Worm (Caenorhabditis elegans): ENCODE measurements around the gene C14E2.7.

Gene C14E2.7

ce11 chrX:1796067-1796466 lies 20.1 kb upstream of the C14E2.7 start:
- no peak for TF ChIP-seq Y55F3AM.14 (GFP tag; optimal IDR thresholded peaks at IDR 0.05)
- no peak for TF ChIP-seq snpc-4 (tag; optimal IDR thresholded peaks at IDR 0.05)
- TF ChIP-seq sma-3 (GFP tag; optimal IDR thresholded peaks at IDR 0.05) = no peak
- no peak for TF ChIP-seq nhr-10 (tag; optimal IDR thresholded peaks at IDR 0.05)
- TF ChIP-seq ztf-1 (GFP tag; conservative IDR thresholded peaks at IDR 0.05) = no peak
- no peak for TF ChIP-seq nhr-6 (tag; optimal IDR thresholded peaks at IDR 0.05)
- TF ChIP-seq egl-27 (tag; optimal IDR thresholded peaks at IDR 0.05) = no peak
- TF ChIP-seq alr-1 (tag; optimal IDR thresholded peaks at IDR 0.05) = no peak
- TF ChIP-seq mdl-1 (tag; optimal IDR thresholded peaks at IDR 0.05) = no peak
- TF ChIP-seq crh-2 (tag; optimal IDR thresholded peaks at IDR 0.05) = no peak
- no peak for TF ChIP-seq blmp-1 (tag; optimal IDR thresholded peaks at IDR 0.05; ENCODE audit: insufficient read depth)
- TF ChIP-seq nhr-21 (tag; optimal IDR thresholded peaks at IDR 0.05) = no peak

DNA sequence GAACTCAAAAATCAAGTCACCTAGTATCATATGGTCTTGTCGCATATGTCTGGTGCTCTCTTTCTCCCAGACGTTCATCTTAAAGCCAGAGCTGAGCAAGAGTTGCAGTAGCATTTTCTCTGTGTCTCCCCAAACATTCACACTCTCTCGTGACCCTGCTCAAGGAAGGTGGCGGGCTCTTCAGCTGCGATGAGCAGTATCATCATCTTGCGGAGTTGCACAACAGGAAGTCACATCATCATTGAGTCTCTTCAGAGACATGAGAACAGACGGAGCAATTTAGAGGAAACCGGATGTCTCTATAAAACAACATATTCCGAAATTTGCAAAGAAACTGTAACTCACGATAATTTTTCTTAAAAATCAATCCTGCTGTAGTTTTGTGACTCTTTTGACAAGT lies 17.7 kb upstream of the C14E2.7 start:
- TF ChIP-seq nhr-10 (tag; optimal IDR thresholded peaks at IDR 0.05) (no peak), mbf-1 (tag; optimal IDR thresholded peaks at IDR 0.05) (no peak), ceh-16 (tag; optimal IDR thresholded peaks at IDR 0.05) (no peak), Y55F3AM.14 (GFP tag; optimal IDR thresholded peaks at IDR 0.05) (no peak), R02D3.7 (tag; optimal IDR thresholded peaks at IDR 0.05) (no peak), F13H6.1 (tag; optimal IDR thresholded peaks at IDR 0.05) (no peak), nhr-12 (tag; optimal IDR thresholded peaks at IDR 0.05) (no peak), nhr-21 (tag; optimal IDR thresholded peaks at IDR 0.05) (no peak), nhr-6 (tag; optimal IDR thresholded peaks at IDR 0.05) (no peak), ztf-1 (GFP tag; conservative IDR thresholded peaks at IDR 0.05) (no peak), ceh-82 (tag; optimal IDR thresholded peaks at IDR 0.05) (no peak), mab-5 (tag; optimal IDR thresholded peaks at IDR 0.05) (no peak), C34F6.9 (tag; optimal IDR thresholded peaks at IDR 0.05) (no peak), elt-1 (tag; optimal IDR thresholded peaks at IDR 0.05) (no peak), elt-3 (tag; optimal IDR thresholded peaks at IDR 0.05) (no peak), zag-1 (tag; optimal IDR thresholded peaks at IDR 0.05) (no peak), nhr-11 (tag; optimal IDR thresholded peaks at IDR 0.05) (no peak), nhr-25 (tag; optimal IDR thresholded peaks at IDR 0.05) (no peak)

DNA sequence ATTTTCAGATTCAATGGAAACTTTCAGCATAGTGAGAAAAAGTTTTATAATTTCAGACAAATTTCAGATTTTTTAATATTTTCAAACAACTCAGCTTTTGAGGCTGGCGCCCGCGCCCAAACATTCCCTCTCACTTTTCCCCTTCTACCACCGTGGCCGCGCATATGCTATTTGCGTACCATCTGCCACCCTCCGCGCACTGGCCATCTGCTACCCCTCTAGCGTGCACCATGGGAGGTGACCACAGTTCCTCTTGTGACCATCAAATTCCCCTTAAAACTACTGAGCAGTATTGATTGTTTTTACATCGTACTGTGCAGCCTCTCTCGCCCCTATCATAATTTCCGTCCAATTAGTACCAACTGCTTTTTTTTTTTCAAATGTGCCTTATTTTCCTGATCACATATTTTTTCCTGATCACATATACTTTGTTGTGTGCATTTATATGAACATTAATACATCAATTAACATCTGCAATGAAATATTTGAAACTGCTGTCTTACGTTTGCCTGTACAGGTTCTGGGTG lies 15.2 kb upstream of the C14E2.7 start, which contains the start of gene C14E2.11:
TSS of gene C14E2.11 (plus strand) at position 477 of the 527 bp plus-strand sequence.
- no peak for TF ChIP-seq ceh-16 (tag; optimal IDR thresholded peaks at IDR 0.05)
- TF ChIP-seq ztf-4 (tag; optimal IDR thresholded peaks at IDR 0.05) = no peak
- no peak for TF ChIP-seq C34F6.9 (tag; optimal IDR thresholded peaks at IDR 0.05)
- no peak for TF ChIP-seq peb-1 (tag; optimal IDR thresholded peaks at IDR 0.05)
- TF ChIP-seq Y55F3AM.14 (GFP tag; optimal IDR thresholded peaks at IDR 0.05) = no peak
- TF ChIP-seq elt-3 (tag; optimal IDR thresholded peaks at IDR 0.05) = no peak
- no peak for TF ChIP-seq lin-39 (tag; optimal IDR thresholded peaks at IDR 0.05)
- no peak for TF ChIP-seq skn-1 (tag; optimal IDR thresholded peaks at IDR 0.05)

- TF ChIP-seq nhr-237 (tag; optimal IDR thresholded peaks at IDR 0.05) = no peak
These were observed 4.8 kb upstream of the C14E2.7 start, which contains the start of gene C14E2.3 for ce11 chrX:1811436-1811835. TSS of gene C14E2.3 (minus strand) at chrX:1811536.

DNA sequence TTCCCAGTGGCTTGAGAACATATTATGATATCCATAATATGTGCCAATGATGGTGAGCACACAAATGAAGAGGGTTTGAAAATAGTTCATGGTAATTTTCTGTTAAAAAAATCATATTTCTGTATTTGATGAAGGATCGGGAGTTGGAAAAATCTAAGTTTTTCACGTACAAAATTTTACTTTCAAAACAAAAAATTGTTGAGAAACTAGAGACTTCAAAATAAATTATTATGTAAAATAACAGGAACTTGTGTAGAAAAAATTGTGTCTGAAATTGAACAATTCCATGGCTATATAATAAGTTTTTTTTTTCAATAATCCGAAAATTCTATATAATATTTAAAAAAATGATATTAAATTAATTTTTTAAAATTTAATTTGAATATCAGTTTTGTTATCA lies 5.0 kb downstream of the C14E2.7 start, which contains the start of gene C14E2.4:
TSS of gene C14E2.4 (minus strand) at position 101 of the 400 bp plus-strand sequence.
- TF ChIP-seq R02D3.7 (tag; optimal IDR thresholded peaks at IDR 0.05) = no peak
- no peak for TF ChIP-seq mab-5 (tag; optimal IDR thresholded peaks at IDR 0.05)
- no peak for TF ChIP-seq ceh-82 (tag; optimal IDR thresholded peaks at IDR 0.05)
- no peak for TF ChIP-seq nhr-12 (tag; optimal IDR thresholded peaks at IDR 0.05)
- TF ChIP-seq F13H6.1 (tag; optimal IDR thresholded peaks at IDR 0.05) = no peak
- no peak for TF ChIP-seq sma-3 (GFP tag; optimal IDR thresholded peaks at IDR 0.05)
- no peak for TF ChIP-seq elt-3 (tag; optimal IDR thresholded peaks at IDR 0.05)
- no peak for TF ChIP-seq nhr-6 (tag; optimal IDR thresholded peaks at IDR 0.05)
- no peak for TF ChIP-seq ZK546.5 (tag; optimal IDR thresholded peaks at IDR 0.05)
- TF ChIP-seq mbf-1 (tag; optimal IDR thresholded peaks at IDR 0.05) = no peak
- no peak for TF ChIP-seq nhr-11 (tag; optimal IDR thresholded peaks at IDR 0.05)

DNA sequence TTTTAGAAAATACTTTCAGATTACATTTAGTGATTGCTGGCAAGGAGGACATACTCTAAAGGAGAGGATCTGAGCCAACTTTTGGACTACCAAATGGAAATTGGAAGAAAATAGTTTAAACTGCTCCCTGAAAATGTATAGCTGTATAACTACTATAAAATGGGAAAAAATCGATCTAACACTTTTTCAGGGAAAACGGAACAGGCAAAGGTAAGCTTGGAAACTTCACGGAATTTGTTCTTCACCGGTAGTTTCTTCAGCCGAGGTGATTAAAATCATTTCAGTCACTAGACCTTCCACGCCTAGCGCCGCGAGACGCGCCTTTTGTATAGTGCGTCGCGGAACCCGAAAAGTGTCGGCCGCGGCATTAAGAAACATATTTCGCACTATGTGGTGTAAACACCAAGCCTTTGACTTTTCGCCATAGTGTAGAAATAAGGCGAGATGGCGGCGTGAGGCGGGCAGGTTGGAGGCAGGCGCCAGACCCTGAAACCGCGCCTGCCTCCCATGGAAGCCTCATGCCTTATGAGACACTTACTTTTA lies 9.2 kb downstream of the C14E2.7 start, which contains the start of gene C14E2.5:
TSS of gene C14E2.5 (minus strand) at position 51 of the 543 bp plus-strand sequence.
- no peak for TF ChIP-seq lin-39 (tag; optimal IDR thresholded peaks at IDR 0.05)
